Worm (Caenorhabditis elegans) whole organism, L4 larva: ENCODE data around the gene erp-44.2.
A peak's percentile ranks its signal among the peaks of the same experiment; 100 is the strongest.

Experiments used
- F44E2.7 ChIP-seq: fragments of 200-800 bp; sonication (Bioruptor generic); IDR thresholded peaks from 2 replicates; pipeline ENCODE4 v2.1.2; 2022; ENCODE audit warnings: missing genetic modification characterization, missing compliant biosample characterization
- R02D3.7 ChIP-seq: fragments of 150-350 bp; sonication (generic microtip); optimal IDR thresholded peaks from 3 replicates; lab custom pipeline; 2014; ENCODE audit warnings: missing biosample characterization, missing genetic modification characterization
- T20F7.1 ChIP-seq: fragments of 200-800 bp; sonication (Bioruptor generic); optimal IDR thresholded peaks from 2 replicates; lab custom pipeline; 2018; ENCODE audit warnings: mild to moderate bottlenecking, missing genetic modification characterization, missing compliant biosample characterization
- T26A8.4 ChIP-seq: fragments of 200-800 bp; sonication (Bioruptor generic); IDR thresholded peaks from 2 replicates; pipeline ENCODE4 v1.3.6; 2022; ENCODE audit warnings: missing genetic modification characterization, missing compliant biosample characterization
- Y48G9A.11 ChIP-seq: fragments of 200-800 bp; sonication (Bioruptor generic); IDR thresholded peaks from 2 replicates; pipeline ENCODE4 v1.3.6; 2022; ENCODE audit warnings: missing genetic modification reagents, missing genetic modification characterization, missing compliant biosample characterization
- aha-1 ChIP-seq: fragments of 150-350 bp; peaks from one replicate; lab custom pipeline; 2014; ENCODE audit warnings: missing biosample characterization, missing genetic modification characterization
- aly-2 ChIP-seq: sonication (generic microtip); optimal IDR thresholded peaks from 2 replicates; lab custom pipeline; 2018; ENCODE audit warnings: missing biosample characterization, missing genetic modification characterization
- arid-1 ChIP-seq: fragments of 200-800 bp; sonication (Bioruptor generic); conservative IDR thresholded peaks from 2 replicates; pipeline ENCODE4 v1.3.6; 2022; ENCODE audit warnings: missing genetic modification reagents, missing genetic modification characterization, missing compliant biosample characterization
- ceh-20 ChIP-seq: fragments of 200-800 bp; sonication (Bioruptor generic); IDR thresholded peaks from 2 replicates; pipeline ENCODE4 v1.3.6; 2022; ENCODE audit warnings: missing genetic modification reagents, missing genetic modification characterization, missing compliant biosample characterization
- ceh-28 ChIP-seq: fragments of 150-350 bp; optimal IDR thresholded peaks from 2 replicates; lab custom pipeline; 2014; ENCODE audit warnings: missing biosample characterization, missing genetic modification reagents, missing genetic modification characterization
- ceh-62 ChIP-seq: sonication (generic microtip); optimal IDR thresholded peaks from 2 replicates; lab custom pipeline; 2017; ENCODE audit warnings: missing biosample characterization, missing genetic modification characterization
- ceh-82 ChIP-seq: sonication (generic microtip); optimal IDR thresholded peaks from 2 replicates; lab custom pipeline; 2017; ENCODE audit warnings: missing biosample characterization, missing genetic modification characterization
- daf-12 ChIP-seq: fragments of 150-350 bp; optimal IDR thresholded peaks from 2 replicates; lab custom pipeline; 2014; ENCODE audit warnings: missing biosample characterization, missing genetic modification reagents, missing genetic modification characterization
- dpl-1 ChIP-seq: fragments of 150-350 bp; optimal IDR thresholded peaks from 2 replicates; lab custom pipeline; 2014; ENCODE audit warnings: missing biosample characterization, missing genetic modification reagents, missing genetic modification characterization
- duxl-1 ChIP-seq: sonication (generic microtip); optimal IDR thresholded peaks from 2 replicates; lab custom pipeline; 2016; ENCODE audit warnings: mild to moderate bottlenecking, missing genetic modification characterization, moderate library complexity, missing compliant biosample characterization; ENCODE audit not compliant: poor library complexity
- dve-1 ChIP-seq: sonication (generic microtip); optimal IDR thresholded peaks from 2 replicates; lab custom pipeline; 2017; ENCODE audit warnings: antibody characterized with exemption, mild to moderate bottlenecking, missing genetic modification characterization, missing compliant biosample characterization; ENCODE audit not compliant: insufficient read depth
- egl-27 ChIP-seq: sonication (generic microtip); optimal IDR thresholded peaks from 3 replicates; lab custom pipeline; 2017; ENCODE audit warnings: missing biosample characterization, missing genetic modification reagents, missing genetic modification characterization
- egl-43 ChIP-seq: fragments of 200-800 bp; sonication (Bioruptor generic); IDR thresholded peaks from 2 replicates; pipeline ENCODE4 v1.3.6; 2022; ENCODE audit warnings: missing genetic modification reagents, missing genetic modification characterization, missing compliant biosample characterization
- fos-1 ChIP-seq: fragments of 150-350 bp; optimal IDR thresholded peaks from 2 replicates; lab custom pipeline; 2014; ENCODE audit warnings: missing biosample characterization, missing genetic modification characterization
- jun-1 ChIP-seq: fragments of 150-350 bp; optimal IDR thresholded peaks from 2 replicates; lab custom pipeline; 2014; ENCODE audit warnings: missing biosample characterization, missing genetic modification reagents, missing genetic modification characterization
- lim-7 ChIP-seq: fragments of 200-800 bp; sonication (Bioruptor generic); IDR thresholded peaks from 2 replicates; pipeline ENCODE4 v1.3.6; 2022; ENCODE audit warnings: missing genetic modification characterization, missing compliant biosample characterization
- lin-13 ChIP-seq: fragments of 150-350 bp; optimal IDR thresholded peaks from 2 replicates; lab custom pipeline; 2014; ENCODE audit warnings: missing biosample characterization, missing genetic modification reagents, missing genetic modification characterization
- lin-15B ChIP-seq: fragments of 150-350 bp; sonication (generic microtip); optimal IDR thresholded peaks from 3 replicates; lab custom pipeline; 2014; ENCODE audit warnings: missing biosample characterization, missing genetic modification characterization
- lin-29 ChIP-seq: fragments of 200-800 bp; sonication (Bioruptor generic); IDR thresholded peaks from 2 replicates; pipeline ENCODE4 v1.3.6; 2022; ENCODE audit warnings: missing genetic modification reagents, missing genetic modification characterization, missing compliant biosample characterization
- lin-39 ChIP-seq: fragments of 150-350 bp; optimal IDR thresholded peaks from 2 replicates; lab custom pipeline; 2014; ENCODE audit warnings: missing biosample characterization, missing genetic modification reagents, missing genetic modification characterization
- madf-5 ChIP-seq, 2 experiments: fragments of 200-800 bp; sonication (Bioruptor generic); IDR thresholded peaks; 2 replicates each; pipeline ENCODE4 v1.3.6; 2022; ENCODE audit warnings: missing compliant biosample characterization in 2 of 2, missing genetic modification characterization in 2 of 2
- mdt-29 ChIP-seq: fragments of 200-800 bp; sonication (Bioruptor generic); IDR thresholded peaks from 2 replicates; pipeline ENCODE4 v1.3.6; 2022; ENCODE audit warnings: missing genetic modification reagents, missing genetic modification characterization, missing compliant biosample characterization
- mxl-2 ChIP-seq: fragments of 200-800 bp; sonication (Bioruptor generic); conservative IDR thresholded peaks from 2 replicates; pipeline ENCODE4 v1.3.6; 2022; ENCODE audit warnings: missing genetic modification reagents, missing genetic modification characterization, missing compliant biosample characterization
- nhr-10 ChIP-seq: fragments of 150-350 bp; optimal IDR thresholded peaks from 2 replicates; lab custom pipeline; 2014; ENCODE audit warnings: missing biosample characterization, missing genetic modification characterization
- nhr-76 ChIP-seq: fragments of 150-350 bp; optimal IDR thresholded peaks from 2 replicates; lab custom pipeline; 2014; ENCODE audit warnings: missing biosample characterization, missing genetic modification characterization
- nhr-77 ChIP-seq: fragments of 150-350 bp; optimal IDR thresholded peaks from 2 replicates; lab custom pipeline; 2014; ENCODE audit warnings: missing biosample characterization, missing genetic modification characterization
- pha-4 ChIP-seq, 2 experiments: fragments of 150-350 bp in 1 of 2; fragments of 200-800 bp in 1 of 2; sonication (Bioruptor generic) in 1 of 2; IDR thresholded peaks in 1 of 2; optimal IDR thresholded peaks in 1 of 2; 2 replicates each; pipeline versions ENCODE4 v1.3.6 to Lab custom; 2014 to 2022; ENCODE audit warnings: missing genetic modification characterization in 2 of 2, missing genetic modification reagents in 2 of 2, missing biosample characterization in 1 of 2, missing compliant biosample characterization in 1 of 2
- rbr-2 ChIP-seq: sonication (generic microtip); optimal IDR thresholded peaks from 2 replicates; lab custom pipeline; 2016; ENCODE audit warnings: missing genotype, missing genetic modification characterization, missing compliant biosample characterization
- sdz-12 ChIP-seq: fragments of 200-800 bp; sonication (Bioruptor generic); optimal IDR thresholded peaks from 2 replicates; lab custom pipeline; 2018; ENCODE audit warnings: mild to moderate bottlenecking, missing genetic modification characterization, missing compliant biosample characterization
- set-16 ChIP-seq: fragments of 200-800 bp; sonication (Bioruptor generic); IDR thresholded peaks from 2 replicates; pipeline ENCODE4 v1.3.6; 2022; ENCODE audit warnings: missing genetic modification reagents, missing genetic modification characterization, missing compliant biosample characterization
- snpc-1.2 ChIP-seq: fragments of 200-800 bp; sonication (Bioruptor generic); IDR thresholded peaks from 2 replicates; pipeline ENCODE4 v1.3.6; 2022; ENCODE audit warnings: missing genetic modification reagents, missing genetic modification characterization, missing compliant biosample characterization
- spr-1 ChIP-seq: sonication (generic microtip); optimal IDR thresholded peaks from 2 replicates; lab custom pipeline; 2016; ENCODE audit warnings: mild to moderate bottlenecking, missing genetic modification characterization, missing compliant biosample characterization
- unc-130 ChIP-seq: sonication (generic microtip); optimal IDR thresholded peaks from 2 replicates; lab custom pipeline; 2016; ENCODE audit warnings: missing genetic modification reagents, missing genetic modification characterization, missing compliant biosample characterization
- unc-62 ChIP-seq, 3 experiments: fragments of 150-350 bp in 1 of 3; sonication (generic microtip); optimal IDR thresholded peaks in 2 of 3; peaks in 1 of 3; 1 replicate in 1 of 3; 2 replicates in 2 of 3; lab custom pipeline; 2014 to 2017; ENCODE audit warnings: missing biosample characterization in 3 of 3, missing genetic modification characterization in 3 of 3, missing genetic modification reagents in 3 of 3, missing genotype in 1 of 3
- vab-7 ChIP-seq: fragments of 200-800 bp; sonication (Bioruptor generic); IDR thresholded peaks from 2 replicates; pipeline ENCODE4 v1.3.6; 2022; ENCODE audit warnings: missing genetic modification reagents, missing genetic modification characterization, missing compliant biosample characterization
- zag-1 ChIP-seq: fragments of 150-350 bp; optimal IDR thresholded peaks from 2 replicates; lab custom pipeline; 2014; ENCODE audit warnings: missing biosample characterization, missing genetic modification characterization
- zfp-2 ChIP-seq: sonication (generic microtip); optimal IDR thresholded peaks from 2 replicates; lab custom pipeline; 2016; ENCODE audit warnings: mild to moderate bottlenecking, missing genetic modification characterization, missing compliant biosample characterization
- zfp-3 ChIP-seq: fragments of 200-800 bp; sonication (Bioruptor generic); conservative IDR thresholded peaks from 2 replicates; pipeline ENCODE4 v1.3.6; 2022; ENCODE audit warnings: missing genetic modification reagents, missing genetic modification characterization, missing compliant biosample characterization
- zip-2 ChIP-seq: fragments of 150-350 bp; optimal IDR thresholded peaks from 2 replicates; lab custom pipeline; 2014; ENCODE audit warnings: missing biosample characterization, missing genetic modification characterization
- ztf-7 ChIP-seq: fragments of 150-350 bp; optimal IDR thresholded peaks from 2 replicates; lab custom pipeline; 2014; ENCODE audit warnings: missing biosample characterization, missing genetic modification characterization

The erp-44.2 gene

DNA sequence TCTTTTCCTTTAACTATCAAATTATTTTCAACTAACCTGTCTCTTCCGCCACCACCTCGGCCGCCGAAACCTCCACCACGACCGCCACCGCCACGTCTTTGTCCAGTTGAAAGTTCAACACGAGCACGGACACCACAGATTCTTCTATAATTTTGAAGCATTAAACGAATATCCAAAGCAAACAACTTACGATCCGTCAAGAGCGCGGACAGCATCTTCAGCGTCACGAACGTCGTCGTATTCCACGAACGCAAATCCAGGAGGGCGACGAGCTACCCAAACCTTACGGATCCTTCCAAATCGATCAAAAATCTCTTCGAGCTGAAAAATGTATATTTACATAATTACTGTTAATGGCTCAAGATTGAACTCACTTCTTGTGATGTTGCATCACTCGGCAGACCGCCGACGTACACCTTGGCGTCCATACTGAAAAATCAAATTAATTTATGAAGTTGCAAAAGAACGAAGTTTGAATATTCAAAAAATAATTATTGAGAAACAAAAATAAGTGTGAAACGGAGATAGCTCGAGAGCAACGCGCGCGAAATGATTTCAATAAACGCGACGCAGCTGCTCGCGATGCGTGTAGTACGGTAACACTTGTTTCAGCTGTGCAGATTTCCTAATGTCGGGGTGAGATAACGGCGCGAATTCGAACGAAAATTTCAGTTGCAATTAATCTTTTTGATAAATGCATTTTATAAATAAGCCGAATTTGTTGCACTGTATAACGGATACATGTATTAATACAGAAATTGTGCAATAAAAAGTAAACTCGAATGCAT, 43.5 kb downstream of the erp-44.2 start, which contains the start of gene rsp-6 (continued):
- no peak for TF ChIP-seq lin-39
- no peak for TF ChIP-seq sdz-12 (GFP tag; lab: Kevin White, UChicago)
- TF ChIP-seq pha-4 (GFP tag; IDR thresholded peaks at IDR 0.05; lab: Robert Waterston, UW), result peak; percentile 61
- peak; percentile 43 for TF ChIP-seq pha-4 (tag; optimal IDR thresholded peaks at IDR 0.05; lab: Kevin White, UChicago)
- TF ChIP-seq aly-2 (tag; lab: Kevin White, UChicago), result no peak
- no peak for TF ChIP-seq ceh-28 (tag; lab: Kevin White, UChicago)
- TF ChIP-seq madf-5 (GFP tag; IDR thresholded peaks at IDR 0.05; lab: Robert Waterston, UW), result no peak
- no peak for TF ChIP-seq nhr-76 (tag; lab: Kevin White, UChicago)
- peak; percentile 44 for TF ChIP-seq duxl-1 (tag; lab: Kevin White, UChicago)
- TF ChIP-seq aha-1, result peak; percentile 96
- TF ChIP-seq zfp-3, result 0 out of 2 replicates have a peak, but pooled peaks have one; percentile 33
- TF ChIP-seq nhr-77 (tag; lab: Kevin White, UChicago), result peak; percentile 78
- peak; percentile 74 for TF ChIP-seq unc-130 (GFP tag; lab: Kevin White, UChicago)
- no peak for TF ChIP-seq spr-1 (tag; lab: Kevin White, UChicago)
- no peak for TF ChIP-seq fos-1 (tag; lab: Kevin White, UChicago)
- no peak for TF ChIP-seq mdt-29 (GFP tag; lab: Robert Waterston, UW)
- TF ChIP-seq arid-1, result peak; percentile 69
- no peak for TF ChIP-seq lin-29 (GFP tag; lab: Robert Waterston, UW)
- peak; percentile 58; the same call in 1 of the 2 replicates for TF ChIP-seq vab-7 (GFP tag; lab: Robert Waterston, UW)
- peak; percentile 16 for TF ChIP-seq zfp-2 (tag; lab: Kevin White, UChicago)
- TF ChIP-seq ceh-20 (GFP tag; lab: Robert Waterston, UW), result no peak
- TF ChIP-seq lin-13 (GFP tag; lab: Kevin White, UChicago), result peak; percentile 75
- TF ChIP-seq zag-1 (tag; lab: Kevin White, UChicago), result no peak

DNA sequence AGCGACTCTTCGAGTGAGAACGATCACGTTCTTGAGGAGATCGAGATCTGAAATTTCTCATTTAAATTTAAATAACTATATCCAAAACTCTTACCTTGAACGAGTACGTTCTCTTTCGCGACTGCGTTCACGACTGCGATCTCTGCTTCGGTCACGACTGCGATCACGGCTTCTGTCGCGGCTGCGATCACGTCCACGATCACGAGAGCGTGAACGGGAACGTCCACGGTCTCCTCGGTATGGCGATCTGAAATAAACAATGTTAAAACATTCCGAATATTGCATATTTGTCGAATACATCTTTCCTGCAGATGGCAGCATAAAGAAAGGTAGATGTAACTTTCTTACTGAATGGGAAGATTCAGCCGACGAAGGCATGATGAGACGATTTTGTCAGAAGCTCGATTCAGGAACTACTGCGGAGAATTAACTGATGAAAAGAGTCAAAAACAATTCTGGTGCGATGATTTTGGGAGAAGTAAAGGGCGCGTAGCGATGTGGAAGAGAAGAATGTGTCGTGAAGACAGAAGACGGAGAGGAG, 44.3 kb downstream of the erp-44.2 start:
- TF ChIP-seq dpl-1 (GFP tag; lab: Kevin White, UChicago) (no peak), R02D3.7 (no peak), rbr-2 (tag; lab: Kevin White, UChicago) (no peak), lim-7 (no peak), F44E2.7 (GFP tag; lab: Robert Waterston, UW) (no peak), zip-2 (no peak), egl-43 (GFP tag; lab: Robert Waterston, UW) (peak; percentile 3; the same call in 1 of the 2 replicates), ztf-7 (no peak), nhr-77 (tag; lab: Kevin White, UChicago) (no peak), ceh-62 (tag; lab: Kevin White, UChicago) (no peak), egl-27 (tag; lab: Kevin White, UChicago) (no peak), unc-130 (GFP tag; lab: Kevin White, UChicago) (no peak), Y48G9A.11 (no peak), unc-62 (GFP tag; optimal IDR thresholded peaks at IDR 0.05 in 1 of 2; lab: Kevin White, UChicago) (no peak), unc-62 (tag; optimal IDR thresholded peaks at IDR 0.05; lab: Kevin White, UChicago) (no peak), set-16 (GFP tag; lab: Robert Waterston, UW) (0 out of 2 replicates have a peak, but pooled peaks have one; percentile 12), aha-1 (peak; percentile 59)

DNA sequence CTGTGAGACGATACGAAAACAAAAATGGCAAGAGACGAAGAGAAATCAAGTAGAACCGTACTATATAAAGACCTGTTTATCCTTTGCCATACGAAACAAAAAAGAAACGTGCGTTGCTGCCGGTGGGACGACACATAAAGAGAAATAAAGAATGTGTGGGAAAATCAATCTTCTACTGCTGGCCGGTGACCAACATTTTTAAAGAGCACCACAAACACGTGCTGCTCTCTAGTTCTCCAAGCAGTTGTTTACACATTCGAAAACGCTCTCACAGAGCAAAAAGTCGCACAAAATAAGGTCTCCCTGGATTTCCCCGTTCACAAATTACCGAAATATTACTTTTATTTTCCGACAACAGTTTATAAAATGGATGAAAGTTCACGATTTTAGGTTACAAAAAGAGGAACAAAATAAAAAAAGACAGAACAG, 44.9 kb downstream of the erp-44.2 start, which contains the start of gene imp-3:
Gene imp-3 (minus strand): TSS at position 93 of the 429 bp plus-strand sequence.
- TF ChIP-seq jun-1 (tag; lab: Kevin White, UChicago) (no peak), daf-12 (tag; lab: Kevin White, UChicago) (no peak), T26A8.4 (GFP tag; lab: Robert Waterston, UW) (peak; percentile 69), ceh-62 (tag; lab: Kevin White, UChicago) (no peak), ceh-82 (tag; lab: Kevin White, UChicago) (no peak), lin-39 (no peak), duxl-1 (tag; lab: Kevin White, UChicago) (no peak), dve-1 (tag; lab: Kevin White, UChicago) (peak; percentile 62), snpc-1.2 (GFP tag; lab: Robert Waterston, UW) (peak; percentile 30; the same call in 1 of the 2 replicates), mxl-2 (GFP tag; lab: Robert Waterston, UW) (peak; percentile 46; the same call in 1 of the 2 replicates), spr-1 (tag; lab: Kevin White, UChicago) (peak; percentile 18), T20F7.1 (GFP tag; lab: Kevin White, UChicago) (peak; percentile 69), F44E2.7 (GFP tag; lab: Robert Waterston, UW) (no peak), lin-15B (no peak), egl-27 (tag; lab: Kevin White, UChicago) (no peak), pha-4 (GFP tag; IDR thresholded peaks at IDR 0.05; lab: Robert Waterston, UW) (peak; percentile 71; the same call in 1 of the 2 replicates), pha-4 (tag; optimal IDR thresholded peaks at IDR 0.05; lab: Kevin White, UChicago) (peak; percentile 49), nhr-10 (peak; percentile 15)
